Worm (Caenorhabditis elegans) whole organism, early embryonic: Measurements from ENCODE around the gene cpg-9.

Experiments
- B0310.2 ChIP-seq: sonication (generic microtip); optimal IDR thresholded peaks from 2 replicates; lab custom pipeline; 2016; ENCODE audit warnings: mild to moderate bottlenecking, missing genetic modification characterization, missing compliant biosample characterization
- aly-1 ChIP-seq: sonication (generic microtip); optimal IDR thresholded peaks from 2 replicates; lab custom pipeline; 2016; ENCODE audit warnings: missing genetic modification characterization, missing compliant biosample characterization
- ama-1 ChIP-seq: fragments of 150-350 bp; optimal IDR thresholded peaks from 2 replicates; lab custom pipeline; 2014
- ceh-13 ChIP-seq: fragments of 200-800 bp; sonication (Bioruptor generic); optimal IDR thresholded peaks from 2 replicates; lab custom pipeline; 2018; ENCODE audit warnings: mild to moderate bottlenecking, missing genetic modification characterization, missing compliant biosample characterization
- ceh-36 ChIP-seq: sonication (generic microtip); optimal IDR thresholded peaks from 2 replicates; lab custom pipeline; 2016; ENCODE audit warnings: missing genetic modification characterization, inconsistent platforms, missing compliant biosample characterization
- flt-1 ChIP-seq: fragments of 200-800 bp; sonication (Bioruptor generic); IDR thresholded peaks from 2 replicates; pipeline ENCODE4 v1.3.6; 2022; ENCODE audit warnings: missing genetic modification characterization, missing compliant biosample characterization
- hmg-4 ChIP-seq: fragments of 200-800 bp; sonication (Bioruptor generic); optimal IDR thresholded peaks from 2 replicates; lab custom pipeline; 2018; ENCODE audit warnings: mild to moderate bottlenecking, missing genetic modification characterization, missing compliant biosample characterization
- hnd-1 ChIP-seq: sonication (generic microtip); optimal IDR thresholded peaks from 2 replicates; lab custom pipeline; 2016; ENCODE audit warnings: missing genetic modification characterization, missing compliant biosample characterization
- pes-1 ChIP-seq: fragments of 200-800 bp; sonication (Bioruptor generic); IDR thresholded peaks from 2 replicates; pipeline ENCODE4 v1.3.6; 2022; ENCODE audit warnings: missing genetic modification reagents, missing genetic modification characterization, missing compliant biosample characterization
- sea-1 ChIP-seq: fragments of 200-800 bp; sonication (Bioruptor generic); conservative IDR thresholded peaks from 2 replicates; pipeline ENCODE4 v1.3.6; 2022; ENCODE audit warnings: missing genetic modification characterization, missing compliant biosample characterization
- tbx-37 ChIP-seq: fragments of 200-800 bp; sonication (Bioruptor generic); conservative IDR thresholded peaks from 2 replicates; pipeline ENCODE4 v1.3.6; 2022; ENCODE audit warnings: missing genetic modification reagents, missing genetic modification characterization, missing compliant biosample characterization
- tra-4 ChIP-seq: sonication (generic microtip); optimal IDR thresholded peaks from 2 replicates; lab custom pipeline; 2017; ENCODE audit warnings: missing genetic modification characterization, missing compliant biosample characterization

DNA sequence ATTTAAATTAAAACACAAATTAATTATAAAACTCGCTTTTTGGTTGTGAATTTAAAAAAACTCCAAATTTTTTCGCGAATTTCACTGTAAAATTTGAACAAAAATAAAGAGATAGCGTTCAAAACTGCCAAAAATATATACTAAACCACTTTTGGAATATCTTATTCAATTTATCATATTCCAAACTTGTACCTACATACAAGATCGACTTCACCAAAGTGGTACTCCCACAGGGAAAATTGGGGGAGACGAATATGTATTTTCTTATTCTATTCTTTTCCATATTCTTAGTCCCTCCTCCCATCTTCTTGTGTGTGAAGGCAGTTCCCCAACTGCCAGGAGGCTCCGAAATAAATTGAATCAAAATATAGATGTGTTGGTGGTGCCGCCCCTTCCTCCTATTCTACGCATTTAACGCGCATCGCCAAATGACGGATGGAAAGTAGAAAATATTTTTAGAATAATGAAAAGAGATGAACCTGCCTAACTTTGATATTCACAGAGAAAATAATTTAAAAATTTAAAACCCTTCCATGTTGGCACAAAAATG lies 26.1 kb upstream of the cpg-9 start:
- TF ChIP-seq flt-1, result no peak
- no peak for TF ChIP-seq ama-1 (lab: Kevin White, UChicago)
- no peak for TF ChIP-seq sea-1 (GFP tag; lab: Robert Waterston, UW)
- no peak for TF ChIP-seq ceh-13 (GFP tag; lab: Kevin White, UChicago)
- no peak for TF ChIP-seq tra-4 (tag; lab: Kevin White, UChicago)
- no peak for TF ChIP-seq tbx-37 (GFP tag; lab: Robert Waterston, UW)
- no peak for TF ChIP-seq hnd-1 (tag; lab: Kevin White, UChicago)
- TF ChIP-seq hmg-4 (GFP tag; lab: Kevin White, UChicago), result no peak
- no peak for TF ChIP-seq aly-1 (tag; lab: Kevin White, UChicago)
- TF ChIP-seq ceh-36 (tag; lab: Kevin White, UChicago), result no peak
- TF ChIP-seq pes-1 (GFP tag; lab: Robert Waterston, UW), result no peak
- no peak for TF ChIP-seq B0310.2 (tag; lab: Kevin White, UChicago)
